Worm (Caenorhabditis elegans) whole organism, late embryonic: ENCODE data around the gene sams-5.

Source experiments
- C08G9.2 ChIP-seq: sonication (generic microtip); optimal IDR thresholded peaks from 2 replicates; lab custom pipeline; 2016; ENCODE audit warnings: mild to moderate bottlenecking, missing genetic modification characterization, moderate library complexity, missing compliant biosample characterization
- F13H6.1 ChIP-seq: sonication (generic microtip); optimal IDR thresholded peaks from 2 replicates; lab custom pipeline; 2016; ENCODE audit warnings: missing genetic modification characterization, missing compliant biosample characterization
- K02D7.2 ChIP-seq: sonication (generic microtip); optimal IDR thresholded peaks from 2 replicates; lab custom pipeline; 2017; ENCODE audit warnings: mild to moderate bottlenecking, missing genetic modification characterization, missing compliant biosample characterization
- K09A11.1 ChIP-seq: sonication (generic microtip); optimal IDR thresholded peaks from 2 replicates; lab custom pipeline; 2017; ENCODE audit warnings: antibody characterized with exemption, mild to moderate bottlenecking, missing genetic modification characterization, missing compliant biosample characterization; ENCODE audit not compliant: insufficient read depth
- T23F11.4 ChIP-seq: fragments of 200-800 bp; sonication (Bioruptor generic); optimal IDR thresholded peaks from 2 replicates; lab custom pipeline; 2018; ENCODE audit warnings: mild to moderate bottlenecking, missing genetic modification characterization, missing compliant biosample characterization
- ama-1 ChIP-seq: fragments of 150-350 bp; optimal IDR thresholded peaks from 2 replicates; lab custom pipeline; 2014
- ceh-18 ChIP-seq: sonication (generic microtip); optimal IDR thresholded peaks from 2 replicates; lab custom pipeline; 2016; ENCODE audit warnings: missing genetic modification characterization, missing compliant biosample characterization
- ceh-2 ChIP-seq: sonication (generic microtip); optimal IDR thresholded peaks from 2 replicates; lab custom pipeline; 2016; ENCODE audit warnings: missing genotype, missing genetic modification characterization, missing compliant biosample characterization
- ceh-22 ChIP-seq: sonication (generic microtip); optimal IDR thresholded peaks from 2 replicates; lab custom pipeline; 2017; ENCODE audit warnings: missing biosample characterization, missing genetic modification characterization
- ceh-24 ChIP-seq: sonication (generic microtip); optimal IDR thresholded peaks from 2 replicates; lab custom pipeline; 2016; ENCODE audit warnings: mild to moderate bottlenecking, missing genetic modification characterization, missing compliant biosample characterization
- ceh-30 ChIP-seq: fragments of 150-350 bp; optimal IDR thresholded peaks from 2 replicates; lab custom pipeline; 2014; ENCODE audit warnings: missing biosample characterization, missing genetic modification characterization
- ceh-31 ChIP-seq: sonication (generic microtip); optimal IDR thresholded peaks from 2 replicates; lab custom pipeline; 2016; ENCODE audit warnings: missing genetic modification characterization, missing compliant biosample characterization
- ceh-6 ChIP-seq: fragments of 200-800 bp; sonication (Bioruptor generic); optimal IDR thresholded peaks from 2 replicates; lab custom pipeline; 2018; ENCODE audit warnings: mild to moderate bottlenecking, missing genetic modification characterization, missing compliant biosample characterization
- ceh-9 ChIP-seq: sonication (generic microtip); optimal IDR thresholded peaks from 2 replicates; lab custom pipeline; 2016; ENCODE audit warnings: mild to moderate bottlenecking, missing genetic modification characterization, inconsistent platforms, missing compliant biosample characterization
- che-1 ChIP-seq: sonication (generic microtip); optimal IDR thresholded peaks from 2 replicates; lab custom pipeline; 2016; ENCODE audit warnings: mild to moderate bottlenecking, missing genetic modification characterization, missing compliant biosample characterization
- dve-1 ChIP-seq: sonication (generic microtip); optimal IDR thresholded peaks from 2 replicates; lab custom pipeline; 2017; ENCODE audit warnings: antibody characterized with exemption, mild to moderate bottlenecking, missing genetic modification characterization, missing compliant biosample characterization
- elt-2 ChIP-seq: sonication (generic microtip); optimal IDR thresholded peaks from 2 replicates; lab custom pipeline; 2016; ENCODE audit warnings: missing genetic modification reagents, missing genetic modification characterization, missing compliant biosample characterization
- fax-1 ChIP-seq: sonication (generic microtip); optimal IDR thresholded peaks from 2 replicates; lab custom pipeline; 2016; ENCODE audit warnings: missing genotype, missing genetic modification characterization, missing compliant biosample characterization
- fkh-10 ChIP-seq: fragments of 150-350 bp; optimal IDR thresholded peaks from 2 replicates; lab custom pipeline; 2014; ENCODE audit warnings: missing biosample characterization, missing genetic modification reagents, missing genetic modification characterization
- hlh-13 ChIP-seq: fragments of 200-800 bp; sonication (Bioruptor generic); optimal IDR thresholded peaks from 2 replicates; lab custom pipeline; 2018; ENCODE audit warnings: mild to moderate bottlenecking, missing genetic modification characterization, missing compliant biosample characterization
- hlh-15 ChIP-seq: sonication (generic microtip); optimal IDR thresholded peaks from 2 replicates; lab custom pipeline; 2016; ENCODE audit warnings: missing genetic modification characterization, missing compliant biosample characterization
- hlh-8 ChIP-seq: sonication (generic microtip); optimal IDR thresholded peaks from 2 replicates; lab custom pipeline; 2016; ENCODE audit warnings: missing genotype, missing genetic modification characterization, missing compliant biosample characterization
- lin-11 ChIP-seq: fragments of 200-800 bp; sonication (Bioruptor generic); optimal IDR thresholded peaks from 2 replicates; lab custom pipeline; 2018; ENCODE audit warnings: mild to moderate bottlenecking, missing genetic modification characterization, missing compliant biosample characterization
- madf-2 ChIP-seq: sonication (generic microtip); optimal IDR thresholded peaks from 2 replicates; lab custom pipeline; 2017; ENCODE audit warnings: missing genetic modification characterization, missing compliant biosample characterization
- nfya-1 ChIP-seq: sonication (generic microtip); optimal IDR thresholded peaks from 2 replicates; lab custom pipeline; 2017; ENCODE audit warnings: missing genetic modification characterization, mild to moderate bottlenecking, missing compliant biosample characterization, antibody characterized with exemption, moderate library complexity
- nhr-11 ChIP-seq: fragments of 150-350 bp; optimal IDR thresholded peaks from 2 replicates; lab custom pipeline; 2014; ENCODE audit warnings: missing biosample characterization, missing genetic modification characterization
- nhr-232 ChIP-seq: sonication (generic microtip); optimal IDR thresholded peaks from 2 replicates; lab custom pipeline; 2016; ENCODE audit warnings: missing genetic modification characterization, missing compliant biosample characterization
- npax-4 ChIP-seq: sonication (generic microtip); optimal IDR thresholded peaks from 2 replicates; lab custom pipeline; 2016; ENCODE audit warnings: missing genetic modification characterization, missing compliant biosample characterization
- odd-2 ChIP-seq: sonication (generic microtip); optimal IDR thresholded peaks from 2 replicates; lab custom pipeline; 2017; ENCODE audit warnings: antibody characterized with exemption, mild to moderate bottlenecking, missing genetic modification characterization, missing compliant biosample characterization
- pat-9 ChIP-seq: fragments of 200-800 bp; sonication (Bioruptor generic); optimal IDR thresholded peaks from 2 replicates; lab custom pipeline; 2018; ENCODE audit warnings: mild to moderate bottlenecking, missing genetic modification characterization, moderate library complexity, missing compliant biosample characterization
- pax-1 ChIP-seq: fragments of 150-350 bp; optimal IDR thresholded peaks from 2 replicates; lab custom pipeline; 2014; ENCODE audit warnings: missing biosample characterization, missing genetic modification characterization
- pha-2 ChIP-seq: sonication (generic microtip); optimal IDR thresholded peaks from 2 replicates; lab custom pipeline; 2017; ENCODE audit warnings: mild to moderate bottlenecking, missing genetic modification characterization, missing compliant biosample characterization
- pha-4 ChIP-seq: fragments of 150-350 bp; optimal IDR thresholded peaks from 2 replicates; lab custom pipeline; 2018; ENCODE audit warnings: missing biosample characterization, missing genetic modification reagents, missing genetic modification characterization
- pros-1 ChIP-seq: fragments of 150-350 bp; optimal IDR thresholded peaks from 2 replicates; lab custom pipeline; 2014; ENCODE audit warnings: missing biosample characterization, missing genetic modification reagents, missing genetic modification characterization
- ref-2 ChIP-seq: sonication (generic microtip); optimal IDR thresholded peaks from 2 replicates; lab custom pipeline; 2016; ENCODE audit warnings: missing genetic modification characterization, missing compliant biosample characterization
- sdc-2 ChIP-seq: sonication (generic microtip); optimal IDR thresholded peaks from 2 replicates; lab custom pipeline; 2016; ENCODE audit warnings: missing genotype, missing genetic modification characterization, missing compliant biosample characterization
- sox-2 ChIP-seq: fragments of 200-800 bp; sonication (Bioruptor generic); IDR thresholded peaks from 2 replicates; pipeline ENCODE4 v1.3.6; 2022; ENCODE audit warnings: missing genetic modification reagents, missing genetic modification characterization, missing compliant biosample characterization
- sox-4 ChIP-seq: sonication (generic microtip); optimal IDR thresholded peaks from 2 replicates; lab custom pipeline; 2017; ENCODE audit warnings: mild to moderate bottlenecking, missing genetic modification characterization, inconsistent platforms, missing compliant biosample characterization
- syd-9 ChIP-seq: sonication (generic microtip); optimal IDR thresholded peaks from 2 replicates; lab custom pipeline; 2016; ENCODE audit warnings: mild to moderate bottlenecking, missing genetic modification characterization, moderate library complexity, missing compliant biosample characterization
- tbx-7 ChIP-seq: sonication (generic microtip); optimal IDR thresholded peaks from 2 replicates; lab custom pipeline; 2016; ENCODE audit warnings: missing genotype, missing genetic modification characterization, missing compliant biosample characterization
- unc-42 ChIP-seq: sonication (generic microtip); optimal IDR thresholded peaks from 2 replicates; lab custom pipeline; 2016; ENCODE audit warnings: missing genotype, missing genetic modification characterization, missing compliant biosample characterization
- unc-55 ChIP-seq: sonication (generic microtip); optimal IDR thresholded peaks from 2 replicates; lab custom pipeline; 2017; ENCODE audit warnings: missing biosample characterization, missing genetic modification reagents, missing genetic modification characterization
- ztf-16 ChIP-seq: sonication (generic microtip); optimal IDR thresholded peaks from 2 replicates; lab custom pipeline; 2017; ENCODE audit warnings: missing genetic modification characterization, missing compliant biosample characterization

sams-5 gene

ce11 chrIV:6269346-6269745 lies 10.0 kb downstream of the sams-5 start, which contains the start of gene srv-30:
srv-30 (minus strand) TSS chrIV:6269446.
- no peak for TF ChIP-seq ceh-9 (tag; lab: Kevin White, UChicago)
- TF ChIP-seq sox-2 (GFP tag; lab: Robert Waterston, UW) = no peak
- no peak for TF ChIP-seq hlh-13 (GFP tag; lab: Kevin White, UChicago)
- TF ChIP-seq K09A11.1 (tag; lab: Kevin White, UChicago) = no peak
- no peak for TF ChIP-seq lin-11 (tag; lab: Kevin White, UChicago)
- TF ChIP-seq C08G9.2 (tag; lab: Kevin White, UChicago) = no peak
- no peak for TF ChIP-seq ref-2
- no peak for TF ChIP-seq ceh-2
- TF ChIP-seq tbx-7 (tag; lab: Kevin White, UChicago) = no peak
- no peak for TF ChIP-seq ceh-24 (tag; lab: Kevin White, UChicago)
- no peak for TF ChIP-seq pha-4 (tag; lab: Kevin White, UChicago)
- TF ChIP-seq hlh-8 = no peak
- no peak for TF ChIP-seq F13H6.1 (tag; lab: Kevin White, UChicago)
- no peak for TF ChIP-seq che-1 (tag; lab: Kevin White, UChicago)
- no peak for TF ChIP-seq dve-1 (tag; lab: Kevin White, UChicago)
- TF ChIP-seq sox-4 = no peak
- TF ChIP-seq npax-4 = no peak
- no peak for TF ChIP-seq elt-2 (tag; lab: Kevin White, UChicago)

DNA sequence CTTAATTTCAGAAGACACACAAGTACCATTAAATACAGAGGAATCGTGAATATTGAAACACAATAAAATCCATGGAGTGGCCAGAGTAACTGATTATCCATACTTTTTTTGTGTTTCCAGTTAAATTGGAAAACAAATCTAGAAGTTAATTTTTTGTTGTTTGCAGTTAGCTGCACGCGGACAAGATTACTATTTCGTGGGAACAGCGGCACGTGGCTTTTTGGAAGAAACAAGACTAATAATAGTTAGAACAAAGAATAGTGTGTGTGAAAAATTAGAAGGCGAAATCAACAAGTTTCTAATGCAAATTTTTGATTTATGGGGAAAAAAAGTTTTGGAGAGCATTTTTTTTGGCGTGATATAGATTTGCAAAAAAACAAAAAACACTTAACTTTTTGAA lies 12.8 kb downstream of the sams-5 start, which contains the start of gene srv-29:
srv-29 (minus strand) TSS at position 101 of the 400 bp plus-strand sequence.
- TF ChIP-seq dve-1 (tag; lab: Kevin White, UChicago) (no peak), fkh-10 (GFP tag; lab: Kevin White, UChicago) (no peak), madf-2 (no peak), syd-9 (tag; lab: Kevin White, UChicago) (no peak), K02D7.2 (no peak), pros-1 (tag; lab: Kevin White, UChicago) (no peak), ama-1 (no peak), che-1 (tag; lab: Kevin White, UChicago) (no peak), fax-1 (tag; lab: Kevin White, UChicago) (no peak), hlh-15 (tag; lab: Kevin White, UChicago) (no peak), unc-55 (GFP tag; lab: Kevin White, UChicago) (no peak), ceh-30 (no peak), pat-9 (no peak)
- TF ChIP-seq, all 69 proteins: peak for 0

- TF ChIP-seq ztf-16 (tag; lab: Kevin White, UChicago) = no peak
- no peak for TF ChIP-seq nfya-1 (tag; lab: Kevin White, UChicago)
- no peak for TF ChIP-seq lin-11 (tag; lab: Kevin White, UChicago)
Observed at ce11 chrIV:6263244-6263643, 16.1 kb downstream of the sams-5 start, which contains the start of gene srv-28. srv-28 (minus strand) TSS chrIV:6263344.

DNA sequence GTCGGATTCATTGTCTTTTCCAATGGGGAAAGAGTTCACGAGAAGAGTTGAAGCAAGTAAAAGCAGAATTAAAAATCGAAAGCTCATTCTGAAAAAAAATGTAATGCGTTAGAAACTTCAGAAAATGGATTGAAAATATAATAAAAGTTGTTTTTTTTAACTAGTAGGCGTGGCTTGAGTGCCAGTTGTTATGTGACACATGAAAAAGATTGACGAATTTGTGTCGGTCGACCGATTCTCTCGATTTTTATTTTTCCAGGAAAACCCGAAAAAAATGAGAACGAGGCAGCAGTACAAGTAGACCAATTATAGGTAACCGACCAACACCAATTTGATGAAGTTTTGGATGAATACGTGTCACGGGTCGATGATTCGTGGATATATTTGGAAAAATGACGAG lies 19.6 kb downstream of the sams-5 start, which contains the start of gene nlp-16:
nlp-16 (minus strand) TSS at position 101 of the 400 bp plus-strand sequence.
- no peak for TF ChIP-seq ceh-6 (GFP tag; lab: Kevin White, UChicago)
- no peak for TF ChIP-seq ceh-22
- no peak for TF ChIP-seq ceh-2
- no peak for TF ChIP-seq pax-1 (tag; lab: Kevin White, UChicago)
- TF ChIP-seq pat-9 = no peak
- no peak for TF ChIP-seq dve-1 (tag; lab: Kevin White, UChicago)
- no peak for TF ChIP-seq elt-2 (tag; lab: Kevin White, UChicago)
- TF ChIP-seq, all 69 proteins: peak for 0

DNA sequence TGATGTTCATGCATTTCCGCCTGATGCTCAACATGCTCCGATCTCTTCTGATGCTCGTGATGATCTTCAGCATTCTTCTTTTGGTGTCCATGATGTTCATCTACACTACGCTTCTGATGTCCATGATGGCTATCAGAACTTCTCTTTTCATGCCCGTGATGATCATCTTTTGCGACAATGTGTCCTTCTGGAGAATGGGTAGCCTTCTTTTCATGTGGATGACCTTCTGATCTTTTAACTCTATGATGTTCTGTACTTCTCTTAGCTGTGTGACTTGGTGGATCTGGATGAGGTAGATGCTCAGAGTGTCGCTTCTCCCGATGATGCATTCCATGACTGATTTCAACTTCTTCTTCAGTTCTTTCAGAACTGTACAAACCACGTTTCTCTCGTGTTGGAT lies 20.4 kb downstream of the sams-5 start:
- TF ChIP-seq nfya-1 (tag; lab: Kevin White, UChicago) = no peak
- TF ChIP-seq ceh-31 (tag; lab: Kevin White, UChicago) = no peak
- TF ChIP-seq pat-9 = no peak
- TF ChIP-seq nhr-232 (tag; lab: Kevin White, UChicago) = no peak
- TF ChIP-seq nhr-11 (tag; lab: Kevin White, UChicago) = no peak
- no peak for TF ChIP-seq unc-42
- no peak for TF ChIP-seq npax-4
- TF ChIP-seq ztf-16 (tag; lab: Kevin White, UChicago) = no peak
- no peak for TF ChIP-seq ceh-2
- no peak for TF ChIP-seq pha-2 (tag; lab: Kevin White, UChicago)
- no peak for TF ChIP-seq che-1 (tag; lab: Kevin White, UChicago)
- TF ChIP-seq ceh-9 (tag; lab: Kevin White, UChicago) = no peak
- TF ChIP-seq lin-11 (tag; lab: Kevin White, UChicago) = no peak
- TF ChIP-seq sdc-2 (tag; lab: Kevin White, UChicago) = no peak
- no peak for TF ChIP-seq T23F11.4 (GFP tag; lab: Kevin White, UChicago)
- no peak for TF ChIP-seq odd-2 (tag; lab: Kevin White, UChicago)
- TF ChIP-seq ceh-18 (tag; lab: Kevin White, UChicago) = no peak
